Worm (Caenorhabditis elegans) whole organism, early embryonic: ENCODE results near the gene C18C4.7.

ENCODE experiments used
- B0310.2 ChIP-seq: sonication (generic microtip); optimal IDR thresholded peaks from 2 replicates; lab custom pipeline; 2016; ENCODE audit warnings: mild to moderate bottlenecking, missing genetic modification characterization, missing compliant biosample characterization
- F13C5.2 ChIP-seq: sonication (generic microtip); optimal IDR thresholded peaks from 2 replicates; lab custom pipeline; 2017; ENCODE audit warnings: mild to moderate bottlenecking, missing genetic modification characterization, inconsistent platforms, missing compliant biosample characterization
- aly-1 ChIP-seq: sonication (generic microtip); optimal IDR thresholded peaks from 2 replicates; lab custom pipeline; 2016; ENCODE audit warnings: missing genetic modification characterization, missing compliant biosample characterization
- ama-1 ChIP-seq: fragments of 150-350 bp; optimal IDR thresholded peaks from 2 replicates; lab custom pipeline; 2014
- ceh-13 ChIP-seq: fragments of 200-800 bp; sonication (Bioruptor generic); optimal IDR thresholded peaks from 2 replicates; lab custom pipeline; 2018; ENCODE audit warnings: mild to moderate bottlenecking, missing genetic modification characterization, missing compliant biosample characterization
- ceh-36 ChIP-seq: sonication (generic microtip); optimal IDR thresholded peaks from 2 replicates; lab custom pipeline; 2016; ENCODE audit warnings: missing genetic modification characterization, inconsistent platforms, missing compliant biosample characterization
- ets-7 ChIP-seq: sonication (generic microtip); optimal IDR thresholded peaks from 2 replicates; lab custom pipeline; 2016; ENCODE audit warnings: missing genotype, missing genetic modification characterization, missing compliant biosample characterization
- flt-1 ChIP-seq: fragments of 200-800 bp; sonication (Bioruptor generic); IDR thresholded peaks from 2 replicates; pipeline ENCODE4 v1.3.6; 2022; ENCODE audit warnings: missing genetic modification characterization, missing compliant biosample characterization
- hmbx-1 ChIP-seq: sonication (generic microtip); optimal IDR thresholded peaks from 2 replicates; lab custom pipeline; 2016; ENCODE audit warnings: mild to moderate bottlenecking, missing genetic modification characterization, missing compliant biosample characterization
- hmg-4 ChIP-seq: fragments of 200-800 bp; sonication (Bioruptor generic); optimal IDR thresholded peaks from 2 replicates; lab custom pipeline; 2018; ENCODE audit warnings: mild to moderate bottlenecking, missing genetic modification characterization, missing compliant biosample characterization
- hnd-1 ChIP-seq: sonication (generic microtip); optimal IDR thresholded peaks from 2 replicates; lab custom pipeline; 2016; ENCODE audit warnings: missing genetic modification characterization, missing compliant biosample characterization
- pes-1 ChIP-seq: fragments of 200-800 bp; sonication (Bioruptor generic); IDR thresholded peaks from 2 replicates; pipeline ENCODE4 v1.3.6; 2022; ENCODE audit warnings: missing genetic modification reagents, missing genetic modification characterization, missing compliant biosample characterization
- scrt-1 ChIP-seq: fragments of 200-800 bp; sonication (Bioruptor generic); IDR thresholded peaks from 2 replicates; pipeline ENCODE4 v1.3.6; 2022; ENCODE audit warnings: missing genetic modification characterization, missing compliant biosample characterization
- sea-1 ChIP-seq: fragments of 200-800 bp; sonication (Bioruptor generic); conservative IDR thresholded peaks from 2 replicates; pipeline ENCODE4 v1.3.6; 2022; ENCODE audit warnings: missing genetic modification characterization, missing compliant biosample characterization
- tbx-11 ChIP-seq: fragments of 200-800 bp; sonication (Bioruptor generic); IDR thresholded peaks from 2 replicates; pipeline ENCODE4 v1.3.6; 2022; ENCODE audit warnings: missing genetic modification characterization, missing compliant biosample characterization
- tbx-37 ChIP-seq: fragments of 200-800 bp; sonication (Bioruptor generic); conservative IDR thresholded peaks from 2 replicates; pipeline ENCODE4 v1.3.6; 2022; ENCODE audit warnings: missing genetic modification reagents, missing genetic modification characterization, missing compliant biosample characterization
- tra-4 ChIP-seq: sonication (generic microtip); optimal IDR thresholded peaks from 2 replicates; lab custom pipeline; 2017; ENCODE audit warnings: missing genetic modification characterization, missing compliant biosample characterization

C18C4.7 gene

DNA sequence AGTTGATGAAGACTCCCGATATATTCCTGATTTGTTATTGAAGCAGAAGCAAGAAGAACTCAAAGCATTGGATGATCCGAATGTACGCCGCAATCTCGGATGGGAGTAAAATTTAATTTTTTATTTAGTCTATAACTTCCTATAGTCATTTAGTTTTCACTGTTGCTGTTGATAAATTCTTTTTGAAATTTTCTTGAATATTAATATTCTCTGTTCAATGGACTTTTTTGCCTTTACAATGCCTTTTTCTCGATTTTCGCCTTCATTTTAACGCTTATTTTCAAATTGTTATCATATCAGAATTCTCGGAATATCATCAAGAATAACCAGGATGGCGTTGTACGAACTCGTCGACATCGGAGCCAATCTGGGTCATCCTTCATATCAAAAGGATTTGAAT lies 27.3 kb upstream of the C18C4.7 start, which contains the start of gene crn-2:
Gene crn-2, plus strand, starts transcription at position 301 of the 400 bp plus-strand sequence.
- TF ChIP-seq aly-1 (tag; lab: Kevin White, UChicago) (no peak), ceh-36 (tag; lab: Kevin White, UChicago) (no peak), flt-1 (GFP tag; lab: Robert Waterston, UW) (no peak), ceh-13 (GFP tag; lab: Kevin White, UChicago) (no peak), hmbx-1 (tag; lab: Kevin White, UChicago) (no peak), F13C5.2 (tag; lab: Kevin White, UChicago) (no peak), ets-7 (tag; lab: Kevin White, UChicago) (no peak), hnd-1 (tag; lab: Kevin White, UChicago) (no peak), sea-1 (GFP tag; lab: Robert Waterston, UW) (no peak), B0310.2 (no peak), scrt-1 (GFP tag; lab: Robert Waterston, UW) (no peak), tbx-11 (no peak), pes-1 (GFP tag; lab: Robert Waterston, UW) (no peak), ama-1 (no peak), hmg-4 (no peak), tbx-37 (no peak), tra-4 (no peak)

DNA sequence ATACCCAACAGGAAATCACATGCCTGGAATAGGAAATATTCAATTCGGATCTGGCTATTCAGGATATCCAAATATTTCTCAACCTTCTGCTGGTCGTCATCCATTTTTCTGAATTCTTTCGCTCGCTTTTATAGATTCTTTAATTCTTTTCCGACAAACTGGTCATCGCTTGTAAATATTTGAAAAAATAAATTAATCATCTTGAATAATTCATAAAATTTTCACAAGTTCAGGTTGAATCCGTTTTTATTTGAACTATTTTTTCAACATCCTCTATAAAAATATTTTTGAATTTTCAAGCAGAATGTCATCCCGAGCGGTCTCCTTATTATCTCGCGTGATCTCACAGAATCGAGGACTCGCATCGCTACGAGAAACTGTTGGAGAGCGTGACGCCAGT lies 26.4 kb upstream of the C18C4.7 start, which contains the start of gene mrpl-48:
Gene mrpl-48, plus strand, starts transcription at position 301 of the 400 bp plus-strand sequence.
- TF ChIP-seq sea-1 (GFP tag; lab: Robert Waterston, UW) = no peak
- no peak for TF ChIP-seq hnd-1 (tag; lab: Kevin White, UChicago)
- no peak for TF ChIP-seq pes-1 (GFP tag; lab: Robert Waterston, UW)

DNA sequence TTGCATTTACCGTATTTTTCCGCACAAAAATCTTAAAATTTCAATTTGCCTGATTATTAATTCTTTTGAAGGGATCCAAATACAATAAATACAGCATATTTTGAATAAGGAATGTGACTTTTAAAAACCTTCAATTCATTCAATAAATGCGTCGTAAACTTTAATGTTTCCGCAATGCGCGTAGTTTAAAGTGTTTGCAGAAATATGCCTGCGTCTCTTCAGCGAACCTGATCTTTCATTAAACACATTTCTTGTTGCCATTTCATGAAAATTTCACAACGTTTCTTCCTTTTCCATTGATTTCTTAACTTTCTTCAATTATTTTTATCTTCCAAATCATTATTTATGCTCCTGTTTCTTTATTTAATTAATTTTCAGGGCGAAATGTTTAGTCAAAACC lies 25.3 kb upstream of the C18C4.7 start, which contains the start of gene vps-37:
Gene vps-37, plus strand, starts transcription at position 378 of the 400 bp plus-strand sequence.
- TF ChIP-seq F13C5.2 (tag; lab: Kevin White, UChicago) (peak; percentile 20), pes-1 (GFP tag; lab: Robert Waterston, UW) (peak; percentile 29; the same call in 1 of the 2 replicates), ceh-36 (tag; lab: Kevin White, UChicago) (peak; percentile 14), hmg-4 (no peak), ets-7 (tag; lab: Kevin White, UChicago) (no peak), sea-1 (GFP tag; lab: Robert Waterston, UW) (no peak), flt-1 (GFP tag; lab: Robert Waterston, UW) (no peak), hmbx-1 (tag; lab: Kevin White, UChicago) (no peak), tra-4 (no peak)

DNA sequence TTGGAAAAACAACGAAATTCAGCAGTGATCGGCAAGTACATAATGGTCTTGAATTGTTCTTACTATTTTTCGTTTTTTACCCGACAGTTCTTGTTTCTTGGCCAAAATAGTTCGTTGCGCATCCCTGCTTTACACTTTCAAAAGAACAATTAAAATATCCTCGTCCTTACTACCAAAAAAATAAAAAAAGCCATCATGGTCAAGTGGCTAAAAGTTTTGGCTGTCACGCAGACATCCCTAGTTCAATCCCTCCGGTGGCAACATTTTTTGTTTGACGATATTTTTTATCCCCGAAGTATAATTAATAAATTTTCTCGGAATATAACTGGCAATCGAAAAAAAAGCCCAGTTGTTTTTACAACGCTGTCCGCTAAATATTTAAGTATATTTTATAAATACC lies 24.9 kb upstream of the C18C4.7 start:
- TF ChIP-seq tra-4 (no peak), scrt-1 (GFP tag; lab: Robert Waterston, UW) (no peak), B0310.2 (no peak), hmbx-1 (tag; lab: Kevin White, UChicago) (no peak), ets-7 (tag; lab: Kevin White, UChicago) (no peak), F13C5.2 (tag; lab: Kevin White, UChicago) (no peak), flt-1 (GFP tag; lab: Robert Waterston, UW) (no peak), pes-1 (GFP tag; lab: Robert Waterston, UW) (no peak), ceh-13 (GFP tag; lab: Kevin White, UChicago) (no peak), aly-1 (tag; lab: Kevin White, UChicago) (no peak)

DNA sequence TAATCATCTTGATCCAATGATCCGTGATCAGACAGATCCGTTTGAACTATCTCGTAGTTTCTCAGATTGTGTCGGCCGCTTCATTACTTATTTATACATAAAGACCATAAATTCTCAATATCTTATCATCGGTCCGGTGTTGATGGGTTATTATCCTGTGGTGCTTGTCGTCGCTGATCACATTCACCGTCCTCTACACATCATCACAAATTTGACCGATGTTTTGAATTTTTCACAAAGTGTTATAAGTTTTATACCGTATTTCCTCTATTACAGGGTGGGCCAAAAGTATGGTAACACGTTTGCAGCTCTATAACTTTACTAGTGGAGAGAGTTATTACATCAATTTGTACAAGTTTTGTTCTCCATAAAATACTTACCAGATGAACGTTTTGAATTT lies 20.9 kb upstream of the C18C4.7 start:
- TF ChIP-seq hnd-1 (tag; lab: Kevin White, UChicago) = no peak
- TF ChIP-seq aly-1 (tag; lab: Kevin White, UChicago) = no peak
- TF ChIP-seq tbx-11 = no peak
- no peak for TF ChIP-seq hmbx-1 (tag; lab: Kevin White, UChicago)
- no peak for TF ChIP-seq flt-1 (GFP tag; lab: Robert Waterston, UW)
- TF ChIP-seq hmg-4 = no peak
- no peak for TF ChIP-seq ceh-36 (tag; lab: Kevin White, UChicago)
- TF ChIP-seq F13C5.2 (tag; lab: Kevin White, UChicago) = no peak
- TF ChIP-seq ceh-13 (GFP tag; lab: Kevin White, UChicago) = no peak
- TF ChIP-seq tra-4 = no peak
- no peak for TF ChIP-seq ama-1
- no peak for TF ChIP-seq tbx-37
- no peak for TF ChIP-seq B0310.2
- TF ChIP-seq sea-1 (GFP tag; lab: Robert Waterston, UW) = no peak
- no peak for TF ChIP-seq ets-7 (tag; lab: Kevin White, UChicago)

DNA sequence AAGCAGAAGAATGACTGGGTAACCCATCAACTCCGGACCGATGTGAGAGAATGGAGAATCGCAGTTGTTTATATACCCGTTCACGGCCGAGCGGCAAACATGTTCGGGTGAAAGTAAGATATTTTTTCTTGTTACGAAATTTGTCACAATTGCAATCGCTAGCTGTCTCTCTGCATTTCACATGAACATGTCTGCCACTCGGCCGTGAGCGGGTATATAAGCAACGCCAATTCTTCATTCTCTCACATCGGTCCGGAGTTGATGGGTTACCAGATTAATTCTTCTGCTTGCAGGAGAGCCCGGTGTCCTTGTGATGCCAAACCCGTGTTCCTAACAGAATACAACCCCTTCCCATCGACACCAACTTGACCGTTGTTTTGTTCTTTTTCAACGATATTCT lies 20.0 kb upstream of the C18C4.7 start:
- TF ChIP-seq hmbx-1 (tag; lab: Kevin White, UChicago) (no peak), B0310.2 (no peak), tbx-11 (no peak), ceh-36 (tag; lab: Kevin White, UChicago) (no peak)

DNA sequence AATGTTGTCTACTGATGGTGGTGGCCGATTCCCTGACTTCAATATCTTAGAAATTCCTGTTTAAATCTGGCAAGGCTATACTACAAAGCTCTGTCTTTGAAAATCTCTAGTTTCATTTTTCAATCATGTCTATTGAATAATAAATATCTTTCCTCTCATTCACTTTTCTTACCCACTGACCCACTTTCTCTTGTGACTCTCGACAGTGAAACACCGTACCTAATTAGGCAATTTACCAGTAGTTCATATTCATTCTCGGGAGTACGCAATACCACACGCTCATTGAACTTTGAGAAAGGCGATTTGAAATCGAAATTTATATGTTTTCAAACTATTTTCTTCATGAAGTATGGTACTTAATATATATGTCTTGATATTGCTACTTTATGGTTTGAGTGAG lies 17.8 kb upstream of the C18C4.7 start, which contains the start of gene CD4.11:
Gene CD4.11, plus strand, starts transcription at position 301 of the 400 bp plus-strand sequence.
- TF ChIP-seq sea-1 (GFP tag; lab: Robert Waterston, UW) = no peak
- no peak for TF ChIP-seq flt-1 (GFP tag; lab: Robert Waterston, UW)
- no peak for TF ChIP-seq B0310.2
- no peak for TF ChIP-seq aly-1 (tag; lab: Kevin White, UChicago)
- TF ChIP-seq scrt-1 (GFP tag; lab: Robert Waterston, UW) = no peak
- no peak for TF ChIP-seq ceh-13 (GFP tag; lab: Kevin White, UChicago)
- no peak for TF ChIP-seq hmg-4
- no peak for TF ChIP-seq hnd-1 (tag; lab: Kevin White, UChicago)
- TF ChIP-seq tbx-11 = no peak

DNA sequence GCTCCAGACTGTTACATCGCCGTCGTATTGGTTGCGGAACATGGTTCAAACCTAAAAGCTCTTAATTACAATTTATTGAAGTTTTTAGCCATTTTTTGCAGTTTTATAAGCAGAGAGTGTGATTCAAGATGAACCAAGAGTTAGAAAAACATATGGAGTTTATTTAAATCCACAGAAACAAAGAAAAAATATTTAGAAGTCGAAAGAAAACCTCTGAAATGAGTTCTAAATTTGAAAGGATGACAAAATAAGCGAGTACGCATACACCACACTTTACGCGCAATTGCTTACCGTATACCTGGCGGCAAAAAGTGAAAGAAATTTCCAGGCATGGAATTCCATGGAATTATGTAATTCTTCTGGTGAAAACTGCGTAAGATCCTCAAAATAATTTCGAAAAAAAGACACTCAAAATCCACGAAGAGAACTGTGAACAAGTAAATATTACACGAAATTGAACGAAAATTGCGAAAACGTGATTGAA lies 17.3 kb upstream of the C18C4.7 start, which contains the start of gene pas-6:
Gene pas-6, minus strand, starts transcription at position 51 of the 484 bp plus-strand sequence.
- TF ChIP-seq F13C5.2 (tag; lab: Kevin White, UChicago) = peak; percentile 24
- TF ChIP-seq tra-4 = no peak
